Fruit fly (Drosophila melanogaster) whole organism, pupa: Measurements from ENCODE around the gene AMPKalpha.
A peak's percentile ranks its signal among the peaks of the same experiment; 100 is the strongest.

Experiments used
- CG10348 ChIP-seq: fragments of 200-800 bp; sonication (Bioruptor generic); IDR thresholded peaks from 2 replicates; pipeline ENCODE4 v1.3.6; 2022; ENCODE audit warnings: missing biosample characterization, missing genetic modification characterization
- CG13204 ChIP-seq: fragments of 200-800 bp; sonication (Bioruptor generic); optimal IDR thresholded peaks from 2 replicates; lab custom pipeline; 2018; ENCODE audit warnings: missing biosample characterization, mild to moderate bottlenecking, missing genetic modification characterization, moderate library complexity
- CG14655 ChIP-seq: fragments of 200-800 bp; sonication (Bioruptor generic); optimal IDR thresholded peaks from 3 replicates; lab custom pipeline; 2017; ENCODE audit warnings: mild to moderate bottlenecking, missing biosample characterization, missing genetic modification reagents, missing genetic modification characterization
- CG15710 ChIP-seq: fragments of 200-800 bp; sonication (Bioruptor generic); optimal IDR thresholded peaks from 2 replicates; lab custom pipeline; 2018; ENCODE audit warnings: missing biosample characterization, mild to moderate bottlenecking, missing genetic modification characterization, moderate library complexity
- CG17806 ChIP-seq: fragments of 200-800 bp; sonication (Bioruptor generic); optimal IDR thresholded peaks from 2 replicates; lab custom pipeline; 2018; ENCODE audit warnings: missing biosample characterization, mild to moderate bottlenecking, missing genetic modification characterization, moderate library complexity
- CG32121 ChIP-seq: fragments of 200-800 bp; sonication (Bioruptor generic); IDR thresholded peaks from 2 replicates; pipeline ENCODE4 v1.3.6; 2022; ENCODE audit warnings: missing biosample characterization, missing genetic modification characterization
- CG34367 ChIP-seq: fragments of 200-800 bp; sonication (Bioruptor generic); optimal IDR thresholded peaks from 2 replicates; lab custom pipeline; 2018; ENCODE audit warnings: missing biosample characterization, mild to moderate bottlenecking, missing genetic modification characterization
- CG4496 ChIP-seq: fragments of 200-800 bp; sonication (Bioruptor generic); IDR thresholded peaks from 3 replicates; pipeline ENCODE4 v1.3.6; 2022; ENCODE audit warnings: missing biosample characterization, missing genetic modification characterization
- CG8159 ChIP-seq: fragments of 200-800 bp; sonication (Bioruptor generic); optimal IDR thresholded peaks from 3 replicates; lab custom pipeline; 2018; ENCODE audit warnings: missing biosample characterization, mild to moderate bottlenecking, missing genetic modification characterization, moderate library complexity
- CG8301 ChIP-seq: fragments of 200-800 bp; sonication (Bioruptor generic); optimal IDR thresholded peaks from 2 replicates; lab custom pipeline; 2018; ENCODE audit warnings: missing biosample characterization, mild to moderate bottlenecking, missing genetic modification characterization
- CG9948 ChIP-seq: fragments of 200-800 bp; sonication (Bioruptor generic); optimal IDR thresholded peaks from 2 replicates; lab custom pipeline; 2018; ENCODE audit warnings: missing biosample characterization, mild to moderate bottlenecking, missing genetic modification characterization, moderate library complexity
- D1 ChIP-seq: fragments of 200-800 bp; sonication (Bioruptor generic); optimal IDR thresholded peaks from 2 replicates; lab custom pipeline; 2018; ENCODE audit warnings: missing biosample characterization, mild to moderate bottlenecking, missing genetic modification characterization, moderate library complexity
- EcR ChIP-seq: fragments of 200-800 bp; sonication (Bioruptor generic); optimal IDR thresholded peaks from 3 replicates; lab custom pipeline; 2019; ENCODE audit warnings: missing biosample characterization, missing genetic modification characterization, mild to moderate bottlenecking, moderate library complexity, missing genetic modification reagents
- Ets98B ChIP-seq: fragments of 200-800 bp; sonication (Bioruptor generic); IDR thresholded peaks from 2 replicates; pipeline ENCODE4 v1.3.6; 2022; ENCODE audit warnings: missing biosample characterization, missing genetic modification characterization
- Pif1A ChIP-seq: fragments of 200-800 bp; sonication (Bioruptor generic); optimal IDR thresholded peaks from 3 replicates; lab custom pipeline; 2016; ENCODE audit warnings: missing biosample characterization, missing genetic modification characterization
- Pif1B ChIP-seq: fragments of 200-800 bp; sonication (Bioruptor generic); optimal IDR thresholded peaks from 3 replicates; lab custom pipeline; 2016; ENCODE audit warnings: missing biosample characterization, missing genetic modification characterization
- Snoo ChIP-seq: fragments of 200-800 bp; sonication (Bioruptor generic); optimal IDR thresholded peaks from 3 replicates; lab custom pipeline; 2017; ENCODE audit warnings: missing biosample characterization, mild to moderate bottlenecking, missing genetic modification characterization, inconsistent platforms
- fd96Ca ChIP-seq: fragments of 200-800 bp; sonication (Bioruptor generic); IDR thresholded peaks from 3 replicates; pipeline ENCODE4 v1.3.6; 2022; ENCODE audit warnings: missing biosample characterization, missing genetic modification characterization
- gl ChIP-seq: fragments of 200-800 bp; sonication (Bioruptor generic); optimal IDR thresholded peaks from 2 replicates; lab custom pipeline; 2018; ENCODE audit warnings: missing biosample characterization, mild to moderate bottlenecking, missing genetic modification characterization
- rn ChIP-seq: fragments of 200-800 bp; sonication (Bioruptor generic); IDR thresholded peaks from 2 replicates; pipeline ENCODE4 v1.3.6; 2022; ENCODE audit warnings: missing biosample characterization, missing genetic modification characterization

The AMPKalpha gene

dm6 chrX:1405779-1406178 is 30.4 kb downstream of the AMPKalpha start:
- TF ChIP-seq CG8159 (tag; lab: Kevin White, UChicago) (no peak), EcR (GFP tag; lab: Kevin White, UChicago) (no peak), Pif1A (GFP tag; lab: Kevin White, UChicago) (no peak), CG4496 (GFP tag; lab: Robert Waterston, UW) (no peak), CG32121 (no peak), CG14655 (GFP tag; lab: Kevin White, UChicago) (no peak), CG9948 (tag; lab: Kevin White, UChicago) (no peak), CG34367 (tag; lab: Kevin White, UChicago) (no peak), Ets98B (GFP tag; lab: Robert Waterston, UW) (no peak), gl (tag; lab: Kevin White, UChicago) (no peak)
- TF ChIP-seq, all 21 proteins: peak for 0

DNA sequence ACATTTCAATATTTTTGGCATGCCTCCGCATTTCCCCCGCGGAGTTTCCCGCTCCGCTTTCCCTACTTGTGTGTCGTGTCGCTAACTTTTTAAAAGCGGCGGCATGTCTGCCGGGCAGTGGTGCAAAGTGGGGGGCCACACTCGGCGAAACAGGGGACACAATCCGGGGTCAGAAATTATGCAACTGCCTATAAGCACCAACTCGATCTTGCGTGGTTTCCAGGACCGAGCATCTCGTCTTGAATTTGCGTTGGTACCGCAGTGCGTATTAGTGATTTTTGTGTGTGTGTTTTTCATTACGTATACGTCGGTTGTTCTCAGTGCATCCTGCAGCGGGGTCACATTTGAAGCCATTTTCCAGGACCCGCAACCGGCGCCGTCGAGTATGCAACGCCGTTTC is 32.3 kb downstream of the AMPKalpha start:
- TF ChIP-seq Snoo (tag; lab: Kevin White, UChicago) (no peak), CG9948 (tag; lab: Kevin White, UChicago) (no peak), CG14655 (GFP tag; lab: Kevin White, UChicago) (no peak), rn (GFP tag; lab: Robert Waterston, UW) (no peak), CG8159 (tag; lab: Kevin White, UChicago) (no peak), CG15710 (tag; lab: Kevin White, UChicago) (no peak), CG13204 (no peak), EcR (GFP tag; lab: Kevin White, UChicago) (no peak), fd96Ca (no peak)

DNA sequence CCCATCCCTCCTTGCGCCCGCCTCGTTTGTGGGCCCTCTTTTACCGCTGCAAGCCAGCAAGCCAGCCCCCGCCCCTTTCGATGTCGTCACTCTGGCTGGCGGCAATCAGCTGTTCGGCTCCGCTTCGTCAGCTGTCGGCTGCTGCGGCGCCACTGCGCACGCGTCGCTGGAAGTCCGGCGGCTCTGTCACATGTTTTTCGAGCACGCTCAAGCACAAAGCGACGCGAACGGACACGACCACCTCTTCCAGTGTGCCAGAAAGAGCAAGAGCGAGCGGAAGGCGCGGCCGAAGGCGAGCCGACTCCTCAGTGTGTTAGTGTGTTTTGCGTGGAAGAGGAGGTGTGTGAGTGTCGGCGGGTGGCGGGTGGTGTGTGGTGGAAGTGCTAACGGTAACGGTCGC is 33.6 kb downstream of the AMPKalpha start, which contains the start of gene futsch:
futsch (plus strand) TSS at position 106 of the 400 bp plus-strand sequence.
- TF ChIP-seq CG15710 (tag; lab: Kevin White, UChicago) (no peak), fd96Ca (no peak), CG13204 (peak; percentile 69), Pif1B (GFP tag; lab: Kevin White, UChicago) (no peak)

DNA sequence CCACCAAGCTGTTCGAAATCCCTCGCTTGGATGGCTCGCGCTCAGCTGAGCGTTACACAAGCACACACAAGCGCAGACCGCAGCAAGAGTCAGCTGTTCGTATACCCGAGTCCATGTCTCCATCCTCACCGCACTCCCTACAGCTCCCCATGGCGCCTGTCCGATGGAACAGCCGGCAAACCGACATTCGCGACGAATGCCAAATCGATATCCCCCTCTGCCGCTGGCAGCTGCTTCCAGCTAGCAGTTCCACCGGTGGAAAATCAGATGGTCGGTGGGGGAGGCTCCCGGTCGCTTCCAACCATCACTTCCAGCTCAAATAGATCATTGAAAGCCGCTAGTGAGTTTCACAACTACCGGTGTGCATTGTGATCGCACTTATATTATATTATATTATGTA is 35.0 kb downstream of the AMPKalpha start:
- TF ChIP-seq CG13204 (peak; percentile 35), CG32121 (no peak)

- peak; percentile 35 for TF ChIP-seq CG14655 (GFP tag; lab: Kevin White, UChicago)
- TF ChIP-seq CG17806 (tag; lab: Kevin White, UChicago) = peak; percentile 27
- TF ChIP-seq D1 = no peak
- TF ChIP-seq Snoo (tag; lab: Kevin White, UChicago) = no peak
- no peak for TF ChIP-seq EcR (GFP tag; lab: Kevin White, UChicago)
- TF ChIP-seq CG8301 (tag; lab: Kevin White, UChicago) = peak; percentile 30
- TF ChIP-seq CG8159 (tag; lab: Kevin White, UChicago) = peak; percentile 30
- TF ChIP-seq CG13204 = peak; percentile 71
- no peak for TF ChIP-seq Pif1A (GFP tag; lab: Kevin White, UChicago)
- peak; percentile 16 for TF ChIP-seq CG15710 (tag; lab: Kevin White, UChicago)
- TF ChIP-seq fd96Ca = 0 out of 3 replicates have a peak, but pooled peaks have one; percentile 23
- TF ChIP-seq CG34367 (tag; lab: Kevin White, UChicago) = peak; percentile 21
- TF ChIP-seq CG4496 (GFP tag; lab: Robert Waterston, UW) = 0 out of 3 replicates have a peak, but pooled peaks have one; percentile 26
- TF ChIP-seq gl (tag; lab: Kevin White, UChicago) = no peak
- TF ChIP-seq CG9948 (tag; lab: Kevin White, UChicago) = peak; percentile 42
- no peak for TF ChIP-seq rn (GFP tag; lab: Robert Waterston, UW)
These were observed 36.0 kb downstream of the AMPKalpha start for dm6 chrX:1411225-1411932.

dm6 chrX:1414269-1414668 is 38.9 kb downstream of the AMPKalpha start:
- no peak for TF ChIP-seq D1
- no peak for TF ChIP-seq CG13204
- no peak for TF ChIP-seq Pif1B (GFP tag; lab: Kevin White, UChicago)
- no peak for TF ChIP-seq CG4496 (GFP tag; lab: Robert Waterston, UW)
- TF ChIP-seq CG15710 (tag; lab: Kevin White, UChicago) = no peak
- TF ChIP-seq CG10348 (GFP tag; lab: Robert Waterston, UW) = no peak
- no peak for TF ChIP-seq Snoo (tag; lab: Kevin White, UChicago)
- TF ChIP-seq Pif1A (GFP tag; lab: Kevin White, UChicago) = no peak
- no peak for TF ChIP-seq EcR (GFP tag; lab: Kevin White, UChicago)
- TF ChIP-seq gl (tag; lab: Kevin White, UChicago) = no peak
- TF ChIP-seq fd96Ca = no peak
